Fruit fly (Drosophila melanogaster): ENCODE results near the gene CG31140.

The CG31140 gene

dm6 chr3R:23938564-23939122 lies 24.3 kb upstream of the CG31140 start:
- TF ChIP-seq CG12605 (GFP tag; IDR thresholded peaks at IDR 0.05) (no peak), CG10348 (GFP tag; IDR thresholded peaks at IDR 0.05) (no peak), Ets98B (GFP tag; IDR thresholded peaks at IDR 0.05) (no peak), CG8159 (tag; optimal IDR thresholded peaks at IDR 0.05) (no peak), CG8301 (tag; optimal IDR thresholded peaks at IDR 0.05) (no peak), CG34367 (tag; optimal IDR thresholded peaks at IDR 0.05) (no peak), EcR (GFP tag; optimal IDR thresholded peaks at IDR 0.05) (no peak), CG15710 (tag; optimal IDR thresholded peaks at IDR 0.05) (no peak), CG9948 (tag; optimal IDR thresholded peaks at IDR 0.05) (no peak), rn (GFP tag; IDR thresholded peaks at IDR 0.05) (no peak), gl (tag; optimal IDR thresholded peaks at IDR 0.05) (no peak), CG14655 (GFP tag; optimal IDR thresholded peaks at IDR 0.05) (no peak), CG32121 (GFP tag; IDR thresholded peaks at IDR 0.05) (no peak), Pif1A (GFP tag; optimal IDR thresholded peaks at IDR 0.05) (no peak), Snoo (tag; optimal IDR thresholded peaks at IDR 0.05) (no peak), CG13204 (GFP tag; optimal IDR thresholded peaks at IDR 0.05) (no peak), CG4496 (GFP tag; IDR thresholded peaks at IDR 0.05) (no peak), CG17806 (tag; optimal IDR thresholded peaks at IDR 0.05) (no peak), Pif1B (GFP tag; optimal IDR thresholded peaks at IDR 0.05) (no peak), D1 (tag; optimal IDR thresholded peaks at IDR 0.05) (no peak)

DNA sequence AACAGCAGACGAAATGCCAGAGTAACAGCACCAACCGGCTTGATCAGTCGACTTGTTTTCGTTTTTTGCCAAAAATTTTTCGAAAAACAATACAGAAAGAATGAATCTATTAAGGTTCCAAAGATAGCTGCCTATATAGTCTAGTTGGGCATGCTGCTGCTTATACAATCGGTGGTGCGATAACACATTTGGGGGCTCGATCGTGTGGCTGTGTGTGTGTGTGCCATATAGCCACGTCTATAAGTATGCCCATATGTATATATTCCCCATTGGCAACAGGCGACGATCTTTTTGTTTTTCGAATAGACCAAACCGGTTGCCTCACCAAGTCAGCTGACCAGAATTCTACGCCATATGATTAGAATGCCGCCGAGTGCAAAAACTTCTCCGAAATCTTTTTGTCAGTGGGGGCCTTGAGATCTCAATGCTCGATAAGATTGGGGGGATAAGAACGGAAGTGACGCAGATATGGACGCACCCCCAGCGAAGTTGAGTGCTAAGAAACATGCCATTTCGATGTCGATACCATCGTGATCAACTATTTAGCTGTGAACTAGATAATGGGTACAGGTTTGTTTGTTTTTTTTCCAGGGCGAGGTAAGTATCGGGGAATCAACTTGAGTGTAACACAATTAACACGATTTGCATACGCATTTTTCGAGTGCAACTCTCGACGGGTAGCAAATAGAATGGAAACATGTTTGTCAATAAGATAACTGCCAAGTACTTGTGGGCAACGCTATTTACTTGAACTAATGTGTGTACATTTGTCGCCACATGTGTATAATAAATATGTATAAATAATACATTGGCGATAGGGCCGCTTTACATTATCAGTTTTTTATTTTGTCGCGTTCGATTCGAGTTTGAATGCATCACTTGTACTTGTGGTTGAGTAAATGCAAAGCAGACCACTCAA lies 22.8 kb upstream of the CG31140 start:
- TF ChIP-seq CG8159 (tag; optimal IDR thresholded peaks at IDR 0.05) = no peak
- peak; percentile 60 for TF ChIP-seq CG4496 (GFP tag; IDR thresholded peaks at IDR 0.05)
- no peak for TF ChIP-seq CG8301 (tag; optimal IDR thresholded peaks at IDR 0.05)
- no peak for TF ChIP-seq EcR (GFP tag; optimal IDR thresholded peaks at IDR 0.05)
- no peak for TF ChIP-seq CG34367 (tag; optimal IDR thresholded peaks at IDR 0.05)
- TF ChIP-seq rn (GFP tag; IDR thresholded peaks at IDR 0.05) = no peak
- peak; percentile 15 for TF ChIP-seq Pif1A (GFP tag; optimal IDR thresholded peaks at IDR 0.05)
- TF ChIP-seq CG17806 (tag; optimal IDR thresholded peaks at IDR 0.05) = no peak
- no peak for TF ChIP-seq CG13204 (GFP tag; optimal IDR thresholded peaks at IDR 0.05)
- 0 out of 3 replicates have a peak, but pooled peaks have one; percentile 49 for TF ChIP-seq fd96Ca (GFP tag; IDR thresholded peaks at IDR 0.05)
- no peak; the same call in 1 of the 2 replicates for TF ChIP-seq CG12605 (GFP tag; IDR thresholded peaks at IDR 0.05)
- TF ChIP-seq D1 (tag; optimal IDR thresholded peaks at IDR 0.05) = no peak
- no peak for TF ChIP-seq CG9948 (tag; optimal IDR thresholded peaks at IDR 0.05)
- TF ChIP-seq CG32121 (GFP tag; IDR thresholded peaks at IDR 0.05) = peak; percentile 37; the same call in 1 of the 2 replicates
- TF ChIP-seq Ets98B (GFP tag; IDR thresholded peaks at IDR 0.05) = peak; percentile 65
- TF ChIP-seq CG14655 (GFP tag; optimal IDR thresholded peaks at IDR 0.05) = peak; percentile 22

- TF ChIP-seq EcR (GFP tag; optimal IDR thresholded peaks at IDR 0.05) = no peak
- no peak for TF ChIP-seq CG14655 (GFP tag; optimal IDR thresholded peaks at IDR 0.05)
- no peak for TF ChIP-seq CG34367 (tag; optimal IDR thresholded peaks at IDR 0.05)
- TF ChIP-seq Snoo (tag; optimal IDR thresholded peaks at IDR 0.05) = no peak
- TF ChIP-seq CG12605 (GFP tag; IDR thresholded peaks at IDR 0.05) = no peak
- no peak for TF ChIP-seq CG15710 (tag; optimal IDR thresholded peaks at IDR 0.05)
- no peak for TF ChIP-seq fd96Ca (GFP tag; IDR thresholded peaks at IDR 0.05)
- TF ChIP-seq Ets98B (GFP tag; IDR thresholded peaks at IDR 0.05) = no peak; the same call in 1 of the 2 replicates
- TF ChIP-seq CG8301 (tag; optimal IDR thresholded peaks at IDR 0.05) = no peak
- TF ChIP-seq CG9948 (tag; optimal IDR thresholded peaks at IDR 0.05) = no peak
- TF ChIP-seq CG8159 (tag; optimal IDR thresholded peaks at IDR 0.05) = no peak
- no peak for TF ChIP-seq Pif1B (GFP tag; optimal IDR thresholded peaks at IDR 0.05)
- no peak for TF ChIP-seq Pif1A (GFP tag; optimal IDR thresholded peaks at IDR 0.05)
- TF ChIP-seq gl (tag; optimal IDR thresholded peaks at IDR 0.05) = no peak
- TF ChIP-seq CG10348 (GFP tag; IDR thresholded peaks at IDR 0.05) = no peak
- no peak for TF ChIP-seq CG13204 (GFP tag; optimal IDR thresholded peaks at IDR 0.05)
- no peak for TF ChIP-seq CG17806 (tag; optimal IDR thresholded peaks at IDR 0.05)
- TF ChIP-seq CG4496 (GFP tag; IDR thresholded peaks at IDR 0.05) = no peak
- TF ChIP-seq CG32121 (GFP tag; IDR thresholded peaks at IDR 0.05) = no peak
Measured at dm6 chr3R:23940840-23941364, 22.1 kb upstream of the CG31140 start.

dm6 chr3R:23941643-23942424 lies 21.1 kb upstream of the CG31140 start:
- TF ChIP-seq CG9948 (tag; optimal IDR thresholded peaks at IDR 0.05) (peak; percentile 8), D1 (tag; optimal IDR thresholded peaks at IDR 0.05) (no peak), CG8159 (tag; optimal IDR thresholded peaks at IDR 0.05) (no peak), CG4496 (GFP tag; IDR thresholded peaks at IDR 0.05) (peak; percentile 60; the same call in 2 of the 3 replicates), CG14655 (GFP tag; optimal IDR thresholded peaks at IDR 0.05) (peak; percentile 35), CG32121 (GFP tag; IDR thresholded peaks at IDR 0.05) (peak; percentile 49), Ets98B (GFP tag; IDR thresholded peaks at IDR 0.05) (peak; percentile 50), fd96Ca (GFP tag; IDR thresholded peaks at IDR 0.05) (no peak), CG8301 (tag; optimal IDR thresholded peaks at IDR 0.05) (peak; percentile 31)

Measured in whole organism, pupa.